Fruit fly (Drosophila melanogaster) whole organism, embryonic: Measurements from ENCODE around the gene Antp.
A peak's percentile ranks its signal among the peaks of the same experiment; 100 is the strongest.

Source experiments
- Atf-2 ChIP-seq: fragments of 200-800 bp; sonication (Bioruptor generic); optimal IDR thresholded peaks from 2 replicates; lab custom pipeline; 2016; ENCODE audit warnings: missing biosample characterization, missing genetic modification characterization
- Bdp1 ChIP-seq: fragments of 200-800 bp; sonication (Bioruptor generic); optimal IDR thresholded peaks from 3 replicates; lab custom pipeline; 2016; ENCODE audit warnings: missing biosample characterization, missing genetic modification characterization
- CG10321 ChIP-seq: fragments of 200-800 bp; sonication (Bioruptor generic); IDR thresholded peaks from 2 replicates; pipeline ENCODE4 v1.3.6; 2022; ENCODE audit warnings: missing biosample characterization, missing genetic modification characterization
- CG11695 ChIP-seq: fragments of 200-800 bp; sonication (Bioruptor generic); IDR thresholded peaks from 3 replicates; pipeline ENCODE4 v1.3.6; 2022; ENCODE audit warnings: missing biosample characterization, missing genetic modification characterization
- CG11723 ChIP-seq: fragments of 200-800 bp; sonication (Bioruptor generic); optimal IDR thresholded peaks from 2 replicates; lab custom pipeline; 2017; ENCODE audit warnings: missing biosample characterization, mild to moderate bottlenecking, missing genetic modification characterization
- CG12104 ChIP-seq: fragments of 200-800 bp; sonication (Bioruptor generic); optimal IDR thresholded peaks from 3 replicates; lab custom pipeline; 2016; ENCODE audit warnings: missing biosample characterization, missing genetic modification characterization
- CG13287 ChIP-seq: fragments of 200-800 bp; sonication (Bioruptor generic); IDR thresholded peaks from 2 replicates; pipeline ENCODE4 v1.3.6; 2022; ENCODE audit warnings: missing biosample characterization, missing genetic modification characterization; ENCODE audit not compliant: partially characterized antibody
- CG15073 ChIP-seq: fragments of 200-800 bp; sonication (Bioruptor generic); optimal IDR thresholded peaks from 2 replicates; lab custom pipeline; 2016; ENCODE audit warnings: missing biosample characterization, missing genetic modification characterization
- CG16779 ChIP-seq: fragments of 200-800 bp; sonication (Bioruptor generic); IDR thresholded peaks from 2 replicates; pipeline ENCODE4 v1.3.6; 2022; ENCODE audit warnings: missing biosample characterization, missing genetic modification characterization
- CG3065 ChIP-seq: fragments of 200-800 bp; sonication (Bioruptor generic); optimal IDR thresholded peaks from 2 replicates; lab custom pipeline; 2016; ENCODE audit warnings: missing biosample characterization, missing genetic modification characterization
- CG31365 ChIP-seq: fragments of 200-800 bp; sonication (Bioruptor generic); optimal IDR thresholded peaks from 2 replicates; lab custom pipeline; 2018; ENCODE audit warnings: missing biosample characterization, mild to moderate bottlenecking, missing genetic modification characterization
- CG31441 ChIP-seq: fragments of 200-800 bp; sonication (Bioruptor generic); IDR thresholded peaks from 2 replicates; pipeline ENCODE4 v1.3.6; 2022; ENCODE audit warnings: missing biosample characterization, missing genetic modification characterization
- CG34224 ChIP-seq: fragments of 200-800 bp; sonication (Bioruptor generic); IDR thresholded peaks from 3 replicates; pipeline ENCODE4 v1.3.6; 2022; ENCODE audit warnings: missing biosample characterization, missing genetic modification characterization; ENCODE audit not compliant: partially characterized antibody
- CG4282 ChIP-seq: fragments of 200-800 bp; sonication (Bioruptor generic); optimal IDR thresholded peaks from 2 replicates; lab custom pipeline; 2016; ENCODE audit warnings: missing biosample characterization, missing genetic modification characterization
- CG4707 ChIP-seq: fragments of 200-800 bp; sonication (Bioruptor generic); optimal IDR thresholded peaks from 2 replicates; lab custom pipeline; 2018; ENCODE audit warnings: missing biosample characterization, mild to moderate bottlenecking, missing genetic modification characterization, moderate library complexity
- CG5245 ChIP-seq: fragments of 200-800 bp; sonication (Bioruptor generic); optimal IDR thresholded peaks from 3 replicates; lab custom pipeline; 2016; ENCODE audit warnings: missing biosample characterization, missing genetic modification characterization
- CG6175 ChIP-seq: fragments of 200-800 bp; sonication (Bioruptor generic); IDR thresholded peaks from 3 replicates; pipeline ENCODE4 v1.3.6; 2022; ENCODE audit warnings: missing biosample characterization, missing genetic modification characterization
- CG6813 ChIP-seq: fragments of 200-800 bp; sonication (Bioruptor generic); optimal IDR thresholded peaks from 2 replicates; lab custom pipeline; 2017; ENCODE audit warnings: missing biosample characterization, missing genetic modification characterization, mild to moderate bottlenecking, moderate library complexity, missing genetic modification reagents
- CG7357 ChIP-seq: fragments of 200-800 bp; sonication (Bioruptor generic); IDR thresholded peaks from 3 replicates; pipeline ENCODE4 v1.3.6; 2022; ENCODE audit warnings: missing biosample characterization, missing genetic modification characterization
- CG8281 ChIP-seq: fragments of 200-800 bp; sonication (Bioruptor generic); optimal IDR thresholded peaks from 2 replicates; lab custom pipeline; 2018; ENCODE audit warnings: missing biosample characterization, mild to moderate bottlenecking, missing genetic modification characterization, moderate library complexity
- CG8359 ChIP-seq: fragments of 200-800 bp; sonication (Bioruptor generic); optimal IDR thresholded peaks from 2 replicates; lab custom pipeline; 2017; ENCODE audit warnings: missing biosample characterization, mild to moderate bottlenecking, missing genetic modification characterization, borderline replicate concordance
- CG9437 ChIP-seq: fragments of 200-800 bp; sonication (Bioruptor generic); optimal IDR thresholded peaks from 2 replicates; lab custom pipeline; 2018; ENCODE audit warnings: missing biosample characterization, mild to moderate bottlenecking, missing genetic modification characterization
- CkIIα-i1 ChIP-seq: fragments of 200-800 bp; sonication (Bioruptor generic); IDR thresholded peaks from 2 replicates; pipeline ENCODE4 v1.3.6; 2022; ENCODE audit warnings: missing biosample characterization, missing genetic modification characterization
- HLH3B ChIP-seq: fragments of 200-800 bp; sonication (Bioruptor generic); IDR thresholded peaks from 2 replicates; pipeline ENCODE4 v1.3.6; 2022; ENCODE audit warnings: missing biosample characterization, missing genetic modification characterization
- Lpt ChIP-seq: fragments of >200 bp; optimal IDR thresholded peaks from 2 replicates; lab custom pipeline; 2018; ENCODE audit warnings: missing biosample characterization, missing genetic modification characterization
- aop ChIP-seq: fragments of 200-800 bp; sonication (Bioruptor generic); IDR thresholded peaks from 2 replicates; pipeline ENCODE4 v1.3.6; 2022; ENCODE audit warnings: missing biosample characterization, missing genetic modification characterization
- cad ChIP-seq: fragments of >200 bp; optimal IDR thresholded peaks from 2 replicates; lab custom pipeline; 2017; ENCODE audit warnings: missing biosample characterization, missing genetic modification characterization
- crol ChIP-seq: fragments of 200-800 bp; sonication (Bioruptor generic); IDR thresholded peaks from 2 replicates; pipeline ENCODE4 v1.3.6; 2022; ENCODE audit warnings: missing biosample characterization, missing genetic modification characterization
- cwo ChIP-seq: fragments of 200-800 bp; sonication (Bioruptor generic); optimal IDR thresholded peaks from 3 replicates; lab custom pipeline; 2017; ENCODE audit warnings: missing biosample characterization, missing genetic modification characterization, mild to moderate bottlenecking, moderate library complexity, missing genetic modification reagents
- da ChIP-seq: fragments of 200-800 bp; sonication (Bioruptor generic); optimal IDR thresholded peaks from 2 replicates; lab custom pipeline; 2016; ENCODE audit warnings: missing biosample characterization, missing genetic modification characterization
- dimm ChIP-seq: fragments of 200-800 bp; sonication (Bioruptor generic); IDR thresholded peaks from 2 replicates; pipeline ENCODE4 v1.3.6; 2022; ENCODE audit warnings: missing biosample characterization, missing genetic modification characterization
- fd102C ChIP-seq: fragments of 200-800 bp; sonication (Bioruptor generic); optimal IDR thresholded peaks from 2 replicates; lab custom pipeline; 2018; ENCODE audit warnings: missing biosample characterization, mild to moderate bottlenecking, missing genetic modification characterization, moderate library complexity
- hbn ChIP-seq: fragments of 200-800 bp; sonication (Bioruptor generic); IDR thresholded peaks from 2 replicates; pipeline ENCODE4 v1.3.6; 2022; ENCODE audit warnings: missing biosample characterization, missing genetic modification characterization; ENCODE audit not compliant: partially characterized antibody
- ind ChIP-seq: fragments of 200-800 bp; sonication (Bioruptor generic); optimal IDR thresholded peaks from 3 replicates; lab custom pipeline; 2016; ENCODE audit warnings: missing biosample characterization, missing genetic modification characterization
- insv ChIP-seq, 2 experiments: fragments of 200-800 bp; sonication (Bioruptor generic); optimal IDR thresholded peaks; 3 replicates each; lab custom pipeline; 2016 to 2018; ENCODE audit warnings: missing biosample characterization in 2 of 2, missing genetic modification characterization in 2 of 2
- inv ChIP-seq: fragments of 200-800 bp; sonication (Bioruptor generic); IDR thresholded peaks from 2 replicates; pipeline ENCODE4 v1.3.6; 2022; ENCODE audit warnings: missing biosample characterization, missing genetic modification characterization; ENCODE audit not compliant: partially characterized antibody
- lilli ChIP-seq: fragments of 200-800 bp; sonication (Bioruptor generic); optimal IDR thresholded peaks from 3 replicates; lab custom pipeline; 2016; ENCODE audit warnings: missing biosample characterization, missing genetic modification characterization
- lola ChIP-seq, 3 experiments: fragments of >200 bp in 2 of 3; fragments of 200-800 bp in 1 of 3; sonication (Bioruptor generic) in 1 of 3; optimal IDR thresholded peaks; 2 replicates each; lab custom pipeline; 2017 to 2019; ENCODE audit warnings: missing biosample characterization in 3 of 3, missing genetic modification characterization in 3 of 3, mild to moderate bottlenecking in 1 of 3, moderate library complexity in 1 of 3
- mirr ChIP-seq: fragments of 200-800 bp; sonication (Bioruptor generic); optimal IDR thresholded peaks from 3 replicates; lab custom pipeline; 2018; ENCODE audit warnings: missing biosample characterization, mild to moderate bottlenecking, missing genetic modification characterization
- mld ChIP-seq: fragments of 200-800 bp; sonication (Bioruptor generic); IDR thresholded peaks from 3 replicates; pipeline ENCODE4 v1.3.6; 2022; ENCODE audit warnings: missing biosample characterization, missing genetic modification characterization; ENCODE audit not compliant: partially characterized antibody
- pho ChIP-seq: fragments of 200-800 bp; sonication (Bioruptor generic); optimal IDR thresholded peaks from 2 replicates; lab custom pipeline; 2016; ENCODE audit warnings: missing biosample characterization, missing genetic modification characterization
- prd ChIP-seq, 3 experiments: fragments of >200 bp in 2 of 3; fragments of 200-800 bp in 1 of 3; sonication (Bioruptor generic) in 1 of 3; optimal IDR thresholded peaks in 2 of 3; IDR thresholded peaks in 1 of 3; 2 replicates in 2 of 3; 3 replicates in 1 of 3; pipeline versions ENCODE4 v1.3.6 to Lab custom; 2017 to 2022; ENCODE audit warnings: missing biosample characterization in 1 of 3, missing genetic modification characterization in 1 of 3
- salm ChIP-seq: fragments of 200-800 bp; sonication (Bioruptor generic); optimal IDR thresholded peaks from 2 replicates; lab custom pipeline; 2018; ENCODE audit warnings: missing biosample characterization, mild to moderate bottlenecking, missing genetic modification characterization
- sd ChIP-seq: fragments of 200-800 bp; sonication (Bioruptor generic); optimal IDR thresholded peaks from 3 replicates; lab custom pipeline; 2018; ENCODE audit warnings: missing biosample characterization, mild to moderate bottlenecking, missing genetic modification characterization, moderate library complexity
- sens ChIP-seq: fragments of 200-800 bp; sonication (Bioruptor generic); peaks from one replicate; lab custom pipeline; 2016; ENCODE audit warnings: missing biosample characterization, missing genetic modification characterization
- tup ChIP-seq: fragments of 200-800 bp; sonication (Bioruptor generic); optimal IDR thresholded peaks from 2 replicates; lab custom pipeline; 2016; ENCODE audit warnings: missing biosample characterization, mild to moderate bottlenecking, missing genetic modification characterization, moderate library complexity
- vvl ChIP-seq: fragments of 200-800 bp; sonication (Bioruptor generic); IDR thresholded peaks from 2 replicates; pipeline ENCODE4 v1.3.6; 2022; ENCODE audit warnings: missing biosample characterization, missing genetic modification characterization
- z ChIP-seq: fragments of 200-800 bp; sonication (Bioruptor generic); IDR thresholded peaks from 3 replicates; pipeline ENCODE4 v1.3.6; 2022; ENCODE audit warnings: missing biosample characterization, missing genetic modification characterization
- zfh1 ChIP-seq: fragments of 200-800 bp; sonication (Bioruptor generic); IDR thresholded peaks from 3 replicates; pipeline ENCODE4 v1.3.6; 2022; ENCODE audit warnings: missing biosample characterization, missing genetic modification characterization

Antp gene

dm6 chr3R:6935810-6936549 is 63.0 kb downstream of the Antp start:
- TF ChIP-seq CG31441 (GFP tag; lab: Robert Waterston, UW) (peak; percentile 90), insv (GFP tag; optimal IDR thresholded peaks at IDR 0.05; lab: Kevin White, UChicago) (no peak), prd (optimal IDR thresholded peaks at IDR 0.05; lab: Kevin White, UChicago) (no peak), prd (GFP tag; IDR thresholded peaks at IDR 0.05; lab: Robert Waterston, UW) (peak; percentile 87), zfh1 (GFP tag; lab: Robert Waterston, UW) (peak; percentile 75), aop (no peak), CG31365 (tag; lab: Kevin White, UChicago) (no peak), CG7357 (GFP tag; lab: Robert Waterston, UW) (peak; percentile 42; the same call in 1 of the 3 replicates), CG8359 (peak; percentile 52), hbn (GFP tag; lab: Robert Waterston, UW) (no peak), CG4282 (no peak), CG8281 (tag; lab: Kevin White, UChicago) (peak; percentile 47), z (no peak), lilli (GFP tag; lab: Kevin White, UChicago) (peak; percentile 66), sens (GFP tag; lab: Kevin White, UChicago) (peak; percentile 98), CG13287 (GFP tag; lab: Robert Waterston, UW) (no peak), CG9437 (GFP tag; lab: Kevin White, UChicago) (peak; percentile 30), tup (GFP tag; lab: Kevin White, UChicago) (no peak), CG3065 (no peak), inv (GFP tag; lab: Robert Waterston, UW) (no peak), Lpt (GFP tag; lab: Kevin White, UChicago) (no peak), CG11695 (GFP tag; lab: Robert Waterston, UW) (peak; percentile 54; the same call in 1 of the 3 replicates), CG10321 (GFP tag; lab: Robert Waterston, UW) (no peak), da (GFP tag; lab: Kevin White, UChicago) (no peak), HLH3B (GFP tag; lab: Robert Waterston, UW) (peak; percentile 68; the same call in 1 of the 2 replicates), fd102C (peak; percentile 63), CG6813 (peak; percentile 65), CG11723 (peak; percentile 52), lola (GFP tag; optimal IDR thresholded peaks at IDR 0.05; lab: Kevin White, UChicago) (peak in 1 of 3 experiments; percentile 88), Atf-2 (peak; percentile 48), CG12104 (GFP tag; lab: Kevin White, UChicago) (peak; percentile 28), cwo (GFP tag; lab: Kevin White, UChicago) (peak; percentile 39), Bdp1 (GFP tag; lab: Kevin White, UChicago) (no peak), mirr (GFP tag; lab: Kevin White, UChicago) (no peak), CkIIα-i1 (GFP tag; lab: Robert Waterston, UW) (no peak), ind (peak; percentile 63), CG4707 (peak; percentile 67), CG16779 (GFP tag; lab: Robert Waterston, UW) (no peak), pho (no peak), CG34224 (no peak), crol (GFP tag; lab: Robert Waterston, UW) (peak; percentile 91), mld (no peak), CG15073 (GFP tag; lab: Kevin White, UChicago) (no peak), CG6175 (no peak), cad (GFP tag; lab: Kevin White, UChicago) (no peak), dimm (GFP tag; lab: Robert Waterston, UW) (no peak), salm (tag; lab: Kevin White, UChicago) (peak; percentile 70), vvl (peak; percentile 82), CG5245 (peak; percentile 64), sd (tag; lab: Kevin White, UChicago) (no peak)
